Fruit fly (Drosophila melanogaster): ENCODE results near the gene mRpL21.

mRpL21 gene

DNA sequence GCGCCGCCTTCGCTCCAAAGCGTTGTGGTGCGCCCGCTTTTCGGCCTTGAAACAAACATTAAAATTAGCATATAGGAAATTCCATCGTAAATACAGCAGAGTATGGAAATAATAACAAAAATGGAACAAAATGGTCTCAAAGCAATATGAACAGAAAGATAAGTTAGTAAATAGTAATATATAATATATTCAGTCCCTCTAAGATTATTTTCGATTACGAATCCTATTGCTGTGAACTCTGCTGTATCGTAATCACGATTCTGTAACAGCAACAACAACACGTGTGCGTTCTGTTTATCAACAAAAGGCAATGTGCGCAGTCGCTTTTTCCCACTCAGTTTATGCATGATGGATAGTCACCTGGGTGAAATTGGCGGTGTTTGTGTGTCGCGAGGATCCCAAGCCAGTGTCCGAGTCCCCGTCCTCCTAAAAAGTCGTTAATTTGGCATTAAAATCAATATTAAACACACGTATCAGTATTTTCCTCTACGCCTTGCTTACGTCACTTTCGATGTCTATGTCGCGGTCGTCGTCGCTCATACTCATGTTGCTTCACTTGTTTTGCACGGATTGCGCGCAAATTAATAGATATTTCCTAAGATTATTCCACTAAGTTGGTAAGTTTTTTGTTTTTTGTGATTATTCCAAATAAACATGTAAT is 8.7 kb upstream of the mRpL21 start, which contains the start of the genes CG42374 and Mettl5 (continued):
- TF ChIP-seq CG32772 (GFP tag; IDR thresholded peaks at IDR 0.05) (no peak), repo (GFP tag; optimal IDR thresholded peaks at IDR 0.05) (no peak), tna (GFP tag; IDR thresholded peaks at IDR 0.05; ENCODE audit: partially characterized antibody) (no peak), Gsc (GFP tag; IDR thresholded peaks at IDR 0.05) (no peak), ac (GFP tag; optimal IDR thresholded peaks at IDR 0.05) (no peak), CG2120 (GFP tag; optimal IDR thresholded peaks at IDR 0.05) (peak; percentile 32), tgo (GFP tag; IDR thresholded peaks at IDR 0.05) (peak; percentile 48; the same call in 1 of the 3 replicates), Ets65A (GFP tag) (no peak), CG8281 (tag; optimal IDR thresholded peaks at IDR 0.05) (no peak), CG12744 (GFP tag; optimal IDR thresholded peaks at IDR 0.05) (no peak), Hr51 (GFP tag; optimal IDR thresholded peaks at IDR 0.05) (peak in 1 of 2 experiments; percentile 60), Ravus (GFP tag; IDR thresholded peaks at IDR 0.05) (no peak), her (GFP tag; optimal IDR thresholded peaks at IDR 0.05) (no peak), CG17359 (tag; optimal IDR thresholded peaks at IDR 0.05) (peak; percentile 45), Fer2 (tag; optimal IDR thresholded peaks at IDR 0.05) (no peak), usp (GFP tag; optimal IDR thresholded peaks at IDR 0.05) (no peak), unpg (GFP tag; optimal IDR thresholded peaks at IDR 0.05) (peak; percentile 69), Bgb (GFP tag; IDR thresholded peaks at IDR 0.05; ENCODE audit: partially characterized antibody) (no peak), CG11695 (GFP tag; IDR thresholded peaks at IDR 0.05) (peak; percentile 83), CG8924 (tag; optimal IDR thresholded peaks at IDR 0.05) (no peak), Neu2 (GFP tag; optimal IDR thresholded peaks at IDR 0.05; ENCODE audit: borderline replicate concordance) (no peak), CG10565 (GFP tag; optimal IDR thresholded peaks at IDR 0.05) (no peak), zen2 (GFP tag; IDR thresholded peaks at IDR 0.05; ENCODE audit: partially characterized antibody) (no peak), Rx (GFP tag; IDR thresholded peaks at IDR 0.05) (no peak), ranshi (GFP tag; IDR thresholded peaks at IDR 0.05) (peak; percentile 34; the same call in 1 of the 2 replicates), amos (GFP tag; IDR thresholded peaks at IDR 0.05; ENCODE audit: partially characterized antibody) (no peak), CG30020 (tag; optimal IDR thresholded peaks at IDR 0.05) (no peak), az2 (GFP tag; optimal IDR thresholded peaks at IDR 0.05) (peak; percentile 44), twi (tag; optimal IDR thresholded peaks at IDR 0.05) (no peak), CG8290 (GFP tag; optimal IDR thresholded peaks at IDR 0.05) (no peak), CG8290 (tag; optimal IDR thresholded peaks at IDR 0.05) (peak in 1 of 2 experiments; percentile 52), Hr39 (optimal IDR thresholded peaks at IDR 0.05) (no peak), CG4328 (GFP tag; optimal IDR thresholded peaks at IDR 0.05) (no peak), emc (GFP tag; optimal IDR thresholded peaks at IDR 0.05) (no peak), CG5245 (GFP tag; optimal IDR thresholded peaks at IDR 0.05) (no peak), zfh2 (GFP tag; optimal IDR thresholded peaks at IDR 0.05) (no peak), CG5953 (GFP tag; IDR thresholded peaks at IDR 0.05) (0 out of 2 replicates have a peak, but pooled peaks have one; percentile 1), bigmax (GFP tag; optimal IDR thresholded peaks at IDR 0.05) (no peak), sd (tag; optimal IDR thresholded peaks at IDR 0.05) (peak; percentile 27), CG13296 (GFP tag; optimal IDR thresholded peaks at IDR 0.05) (peak; percentile 13), sug (tag; optimal IDR thresholded peaks at IDR 0.05) (no peak), CG14441 (GFP tag; IDR thresholded peaks at IDR 0.05) (peak; percentile 47; the same call in 1 of the 2 replicates), ERR (GFP tag; optimal IDR thresholded peaks at IDR 0.05) (no peak), chn (GFP tag; optimal IDR thresholded peaks at IDR 0.05) (peak; percentile 7), eyg (GFP tag; optimal IDR thresholded peaks at IDR 0.05) (no peak), exex (tag; optimal IDR thresholded peaks at IDR 0.05) (no peak), disco-r (GFP tag; optimal IDR thresholded peaks at IDR 0.05) (no peak), knrl (GFP tag; IDR thresholded peaks at IDR 0.05; ENCODE audit: partially characterized antibody) (no peak), CG12942 (GFP tag; optimal IDR thresholded peaks at IDR 0.05) (no peak), CrebB (tag; optimal IDR thresholded peaks at IDR 0.05) (peak; percentile 2), CG18764 (GFP tag; optimal IDR thresholded peaks at IDR 0.05) (no peak)
